Fruit fly (Drosophila melanogaster): ENCODE data around the gene CG32523.

The CG32523 gene

dm6 chrX:21241796-21242208 is 24.1 kb downstream of the CG32523 start (continued):
- TF ChIP-seq CG9876 (GFP tag; optimal IDR thresholded peaks at IDR 0.05) (peak; percentile 47), fd3F (GFP tag; optimal IDR thresholded peaks at IDR 0.05) (no peak), CG11560 (tag; IDR thresholded peaks at IDR 0.05) (no peak), zfh2 (GFP tag; optimal IDR thresholded peaks at IDR 0.05) (no peak), HLH4C (GFP tag; IDR thresholded peaks at IDR 0.05; ENCODE audit: partially characterized antibody) (no peak), her (GFP tag; optimal IDR thresholded peaks at IDR 0.05) (peak; percentile 18), scrt (GFP tag; optimal IDR thresholded peaks at IDR 0.05) (no peak), CG34224 (GFP tag; IDR thresholded peaks at IDR 0.05; ENCODE audit: partially characterized antibody) (no peak), Dad (GFP tag; optimal IDR thresholded peaks at IDR 0.05) (peak; percentile 17), CG14710 (tag; optimal IDR thresholded peaks at IDR 0.05) (peak; percentile 17), CG12071 (GFP tag; optimal IDR thresholded peaks at IDR 0.05) (peak; percentile 59), Camta (GFP tag; optimal IDR thresholded peaks at IDR 0.05) (peak; percentile 45), CG33213 (GFP tag; optimal IDR thresholded peaks at IDR 0.05) (no peak), so (GFP tag; IDR thresholded peaks at IDR 0.05) (no peak), CG1832 (GFP tag; optimal IDR thresholded peaks at IDR 0.05) (no peak), CG9817 (tag; optimal IDR thresholded peaks at IDR 0.05) (peak; percentile 25), CG3838 (GFP tag; optimal IDR thresholded peaks at IDR 0.05) (no peak), nom (GFP tag; optimal IDR thresholded peaks at IDR 0.05) (no peak), hbn (GFP tag; IDR thresholded peaks at IDR 0.05; ENCODE audit: partially characterized antibody) (no peak), CG11456 (GFP tag; IDR thresholded peaks at IDR 0.05) (no peak), usp (GFP tag; optimal IDR thresholded peaks at IDR 0.05) (no peak), Hr3 (GFP tag; optimal IDR thresholded peaks at IDR 0.05) (peak; percentile 31), pros (GFP tag; optimal IDR thresholded peaks at IDR 0.05) (no peak), caup (GFP tag; optimal IDR thresholded peaks at IDR 0.05; ENCODE audit: severe bottlenecking) (peak; percentile 17), ssp (GFP tag; IDR thresholded peaks at IDR 0.05) (no peak), cg (GFP tag; optimal IDR thresholded peaks at IDR 0.05) (peak; percentile 14), CG12391 (tag; optimal IDR thresholded peaks at IDR 0.05) (no peak), pnt (GFP tag; optimal IDR thresholded peaks at IDR 0.05) (peak; percentile 36), unc-4 (GFP tag; IDR thresholded peaks at IDR 0.05; ENCODE audit: partially characterized antibody) (no peak), nerfin-1 (tag; optimal IDR thresholded peaks at IDR 0.05) (no peak), CG2875 (GFP tag; optimal IDR thresholded peaks at IDR 0.05) (peak; percentile 76), cas (GFP tag; IDR thresholded peaks at IDR 0.05) (no peak), CG10565 (GFP tag; optimal IDR thresholded peaks at IDR 0.05) (no peak), Awh (GFP tag; IDR thresholded peaks at IDR 0.05) (peak; percentile 49; the same call in 1 of the 2 replicates), CG2129 (GFP tag; IDR thresholded peaks at IDR 0.05; ENCODE audit: partially characterized antibody) (no peak), bcd (GFP tag; optimal IDR thresholded peaks at IDR 0.05) (peak; percentile 55), klu (GFP tag; IDR thresholded peaks at IDR 0.05) (no peak), gsb-n (tag; optimal IDR thresholded peaks at IDR 0.05) (peak; percentile 46), CG8290 (GFP tag; optimal IDR thresholded peaks at IDR 0.05) (peak; percentile 17), CG8290 (tag; optimal IDR thresholded peaks at IDR 0.05) (peak; percentile 6 to 74), wek (GFP tag; optimal IDR thresholded peaks at IDR 0.05) (peak; percentile 74), CG4820 (GFP tag; optimal IDR thresholded peaks at IDR 0.05) (no peak), E2f2 (GFP tag; IDR thresholded peaks at IDR 0.05) (no peak), org-1 (GFP tag; optimal IDR thresholded peaks at IDR 0.05) (peak; percentile 67), D19A (tag; optimal IDR thresholded peaks at IDR 0.05) (peak; percentile 32), gfzf (GFP tag; optimal IDR thresholded peaks at IDR 0.05) (no peak), Eip74EF (GFP tag; optimal IDR thresholded peaks at IDR 0.05) (no peak), CG12659 (GFP tag; optimal IDR thresholded peaks at IDR 0.05) (peak; percentile 50), cato (GFP tag; optimal IDR thresholded peaks at IDR 0.05; ENCODE audit: borderline replicate concordance) (no peak), CG12219 (GFP tag; optimal IDR thresholded peaks at IDR 0.05) (peak; percentile 19)

Measured in whole organism, embryonic.